ENCODE assay signal across 2 fruit fly cellular contexts in the genomic region with DNA sequence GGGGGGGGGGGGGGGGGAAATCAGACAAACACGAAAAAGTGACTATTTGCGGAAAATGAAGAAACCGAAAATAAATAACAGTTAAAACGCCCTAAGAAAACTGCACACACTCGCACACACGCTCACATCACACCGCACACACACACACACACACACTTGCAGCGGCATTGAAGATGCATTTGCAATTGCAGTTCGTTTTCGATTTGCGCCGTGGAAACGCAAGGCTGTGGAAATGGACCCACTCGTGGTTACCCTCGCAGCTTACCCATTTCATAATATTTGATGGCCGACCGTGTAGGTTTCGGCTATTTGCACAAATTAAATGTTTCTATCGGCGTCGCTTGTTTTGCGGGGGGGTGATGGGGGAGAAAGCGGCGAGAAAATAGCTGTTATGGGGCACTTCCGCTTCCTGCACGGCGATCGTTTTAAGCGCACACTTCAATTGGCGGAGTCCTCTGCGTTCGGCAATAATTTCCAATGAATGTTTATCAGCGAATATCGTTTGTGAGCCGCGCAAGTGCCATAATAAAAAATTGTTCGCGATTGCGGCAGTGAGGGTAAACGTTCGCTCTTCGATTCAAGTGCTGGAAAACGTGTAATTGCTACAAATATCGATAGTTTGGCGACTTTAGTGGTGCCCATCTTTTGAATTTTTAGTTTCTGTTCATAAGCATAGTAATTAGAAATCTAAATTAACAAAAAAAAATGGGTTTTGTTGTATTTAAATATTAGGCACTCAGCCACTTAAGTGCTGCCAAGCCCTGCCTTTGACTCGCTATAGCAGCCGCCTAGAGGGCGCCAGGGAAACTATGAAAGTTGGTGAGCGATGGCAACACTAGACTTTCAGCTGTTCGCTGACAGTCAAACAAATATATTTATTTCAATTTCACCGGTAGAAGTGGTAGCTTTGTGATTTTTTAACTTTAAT.
TF ChIP-seq lines count a peak whose summit lies in the region.

Gene Pop2, minus strand, starts transcription at position 595 of the 928 bp plus-strand sequence.
Gene CG6928, plus strand, starts transcription at position 835 of the 928 bp plus-strand sequence.

TF ChIP-seq in whole organism, embryonic, 481 proteins besides CTCF, POLR2A, EP300 and RAD21 (continued from another document and continues in another):
- no peak for TF ChIP-seq gt (GFP tag; IDR thresholded peaks at IDR 0.05; lab: Robert Waterston, UW)
- TF ChIP-seq tap (tag; optimal IDR thresholded peaks at IDR 0.05; lab: Kevin White, UChicago), result no peak
- TF ChIP-seq dmrt99B (tag; optimal IDR thresholded peaks at IDR 0.05; lab: Kevin White, UChicago), result no peak
- peak; percentile 35 for TF ChIP-seq Six4 (GFP tag; optimal IDR thresholded peaks at IDR 0.05; lab: Kevin White, UChicago)
- no peak for TF ChIP-seq cwo (GFP tag; optimal IDR thresholded peaks at IDR 0.05; lab: Kevin White, UChicago)
- peak; percentile 76 for TF ChIP-seq her (GFP tag; optimal IDR thresholded peaks at IDR 0.05; lab: Kevin White, UChicago)
- peak; percentile 48 for TF ChIP-seq psq (GFP tag; optimal IDR thresholded peaks at IDR 0.05; lab: Kevin White, UChicago)
- TF ChIP-seq CG14050 (GFP tag; IDR thresholded peaks at IDR 0.05; lab: Robert Waterston, UW), result peak; percentile 66; the same call in 2 of the 3 replicates
- peak; percentile 88 for TF ChIP-seq cg (GFP tag; optimal IDR thresholded peaks at IDR 0.05; lab: Kevin White, UChicago)
- TF ChIP-seq CG9437 (GFP tag; optimal IDR thresholded peaks at IDR 0.05; lab: Kevin White, UChicago), result peak; percentile 57
- TF ChIP-seq Mrtf (GFP tag; IDR thresholded peaks at IDR 0.05; lab: Robert Waterston, UW), result peak; percentile 47; the same call in 1 of the 3 replicates
- TF ChIP-seq CG2712 (tag; optimal IDR thresholded peaks at IDR 0.05; lab: Kevin White, UChicago), result peak; percentile 77
- peak; percentile 58 for TF ChIP-seq CG8089 (GFP tag; optimal IDR thresholded peaks at IDR 0.05; lab: Kevin White, UChicago)
- TF ChIP-seq pros (GFP tag; optimal IDR thresholded peaks at IDR 0.05; lab: Kevin White, UChicago), result no peak
- TF ChIP-seq CG3838 (GFP tag; optimal IDR thresholded peaks at IDR 0.05; lab: Kevin White, UChicago), result no peak
- TF ChIP-seq ham (GFP tag; IDR thresholded peaks at IDR 0.05; lab: Robert Waterston, UW), result 0 out of 2 replicates have a peak, but pooled peaks have one; percentile 39
- peak; percentile 83 for TF ChIP-seq Myb (GFP tag; optimal IDR thresholded peaks at IDR 0.05; lab: Kevin White, UChicago)
- TF ChIP-seq cad (GFP tag; optimal IDR thresholded peaks at IDR 0.05; lab: Kevin White, UChicago), result no peak
- peak; percentile 78 for TF ChIP-seq CG8388 (GFP tag; optimal IDR thresholded peaks at IDR 0.05; lab: Kevin White, UChicago)
- TF ChIP-seq Abd-B (GFP tag; optimal IDR thresholded peaks at IDR 0.05; lab: Kevin White, UChicago), result peak; percentile 72
- no peak for TF ChIP-seq Eip74EF (GFP tag; optimal IDR thresholded peaks at IDR 0.05; lab: Kevin White, UChicago)
- no peak; the same call in 1 of the 2 replicates for TF ChIP-seq CG31441 (GFP tag; IDR thresholded peaks at IDR 0.05; lab: Robert Waterston, UW)
- TF ChIP-seq CG10209 (GFP tag; optimal IDR thresholded peaks at IDR 0.05; lab: Kevin White, UChicago), result peak; percentile 60
- TF ChIP-seq CG18619 (GFP tag; optimal IDR thresholded peaks at IDR 0.05; lab: Kevin White, UChicago), result peak; percentile 29
- no peak for TF ChIP-seq z (GFP tag; IDR thresholded peaks at IDR 0.05; lab: Robert Waterston, UW)
- TF ChIP-seq CHES-1-like (GFP tag; optimal IDR thresholded peaks at IDR 0.05; lab: Kevin White, UChicago), result peak; percentile 92
- peak; percentile 64 for TF ChIP-seq grau (tag; optimal IDR thresholded peaks at IDR 0.05; lab: Kevin White, UChicago)
- peak; percentile 79 to 88 for TF ChIP-seq dpn (GFP tag; optimal IDR thresholded peaks at IDR 0.05; lab: Kevin White, UChicago)
- TF ChIP-seq croc (GFP tag; conservative IDR thresholded peaks at IDR 0.05; lab: Robert Waterston, UW), result peak; percentile 49; the same call in 2 of the 3 replicates
- no peak for TF ChIP-seq dati (GFP tag; IDR thresholded peaks at IDR 0.05; lab: Robert Waterston, UW)
- peak; percentile 60 for TF ChIP-seq H2.0 (GFP tag; IDR thresholded peaks at IDR 0.05; lab: Robert Waterston, UW)
- peak; percentile 97 for TF ChIP-seq CG4617 (GFP tag; optimal IDR thresholded peaks at IDR 0.05; lab: Kevin White, UChicago; ENCODE audit: borderline replicate concordance)
- peak; percentile 35 for TF ChIP-seq CG1603 (tag; optimal IDR thresholded peaks at IDR 0.05; lab: Kevin White, UChicago)
- peak; percentile 67 for TF ChIP-seq sug (tag; optimal IDR thresholded peaks at IDR 0.05; lab: Kevin White, UChicago)
- TF ChIP-seq hbn (GFP tag; IDR thresholded peaks at IDR 0.05; lab: Robert Waterston, UW; ENCODE audit: partially characterized antibody), result peak; percentile 92
- peak; percentile 48; the same call in 2 of the 3 replicates for TF ChIP-seq CG11093 (GFP tag; IDR thresholded peaks at IDR 0.05; lab: Robert Waterston, UW)
- TF ChIP-seq CG5180 (GFP tag; optimal IDR thresholded peaks at IDR 0.05; lab: Kevin White, UChicago), result no peak
- TF ChIP-seq shn (GFP tag; optimal IDR thresholded peaks at IDR 0.05; lab: Kevin White, UChicago), result peak; percentile 84
- peak in 1 of 2 experiments; percentile 53 for TF ChIP-seq Dfd (GFP tag; optimal IDR thresholded peaks at IDR 0.05; lab: Kevin White, UChicago)
- peak; percentile 63 for TF ChIP-seq CG13123 (GFP tag; optimal IDR thresholded peaks at IDR 0.05; lab: Kevin White, UChicago)
- TF ChIP-seq CG16815 (GFP tag; optimal IDR thresholded peaks at IDR 0.05; lab: Kevin White, UChicago), result peak; percentile 56
- peak; percentile 58 for TF ChIP-seq CG2129 (GFP tag; IDR thresholded peaks at IDR 0.05; lab: Robert Waterston, UW; ENCODE audit: partially characterized antibody)
- TF ChIP-seq CG12391 (tag; optimal IDR thresholded peaks at IDR 0.05; lab: Kevin White, UChicago), result peak; percentile 79
- TF ChIP-seq gsb (GFP tag; IDR thresholded peaks at IDR 0.05; lab: Robert Waterston, UW), result 0 out of 2 replicates have a peak, but pooled peaks have one; percentile 37
- TF ChIP-seq vfl (GFP tag; optimal IDR thresholded peaks at IDR 0.05; lab: Kevin White, UChicago), result peak; percentile 74
- peak; percentile 45 for TF ChIP-seq CG18262 (tag; optimal IDR thresholded peaks at IDR 0.05; lab: Kevin White, UChicago)
- TF ChIP-seq CG6254 (GFP tag; optimal IDR thresholded peaks at IDR 0.05; lab: Kevin White, UChicago), result no peak
- TF ChIP-seq CG7987 (GFP tag; optimal IDR thresholded peaks at IDR 0.05; lab: Kevin White, UChicago), result no peak
- TF ChIP-seq CG13287 (GFP tag; IDR thresholded peaks at IDR 0.05; lab: Robert Waterston, UW; ENCODE audit: partially characterized antibody), result peak; percentile 95
- TF ChIP-seq CG16863 (GFP tag; optimal IDR thresholded peaks at IDR 0.05; lab: Kevin White, UChicago), result peak; percentile 66
- TF ChIP-seq luna (GFP tag; optimal IDR thresholded peaks at IDR 0.05; lab: Kevin White, UChicago), result peak; percentile 59
- TF ChIP-seq sd (tag; optimal IDR thresholded peaks at IDR 0.05; lab: Kevin White, UChicago), result no peak
- peak; percentile 41; the same call in 1 of the 2 replicates for TF ChIP-seq CG16779 (GFP tag; IDR thresholded peaks at IDR 0.05; lab: Robert Waterston, UW)
- TF ChIP-seq org-1 (GFP tag; optimal IDR thresholded peaks at IDR 0.05; lab: Kevin White, UChicago), result no peak
- no peak for TF ChIP-seq fd64A (GFP tag; optimal IDR thresholded peaks at IDR 0.05; lab: Kevin White, UChicago)
- TF ChIP-seq CG17361 (GFP tag; IDR thresholded peaks at IDR 0.05; lab: Robert Waterston, UW), result peak; percentile 67
- TF ChIP-seq CG8359 (GFP tag; optimal IDR thresholded peaks at IDR 0.05; lab: Kevin White, UChicago; ENCODE audit: borderline replicate concordance), result peak; percentile 44

TF ChIP-seq in whole organism, prepupa, 60 proteins besides CTCF, POLR2A, EP300 and RAD21 (continued from another document):
- TF ChIP-seq CG1621 (tag; optimal IDR thresholded peaks at IDR 0.05; lab: Kevin White, UChicago) (no peak), Gug (GFP tag; IDR thresholded peaks at IDR 0.05; lab: Robert Waterston, UW) (0 out of 2 replicates have a peak, but pooled peaks have one; percentile 39)
